Worm (Caenorhabditis elegans) whole organism, late embryonic: ENCODE measurements around the gene col-159.
A peak's percentile ranks its signal among the peaks of the same experiment; 100 is the strongest.

Source experiments
- C08G9.2 ChIP-seq: sonication (generic microtip); optimal IDR thresholded peaks from 2 replicates; lab custom pipeline; 2016; ENCODE audit warnings: mild to moderate bottlenecking, missing genetic modification characterization, moderate library complexity, missing compliant biosample characterization
- C38D4.7 ChIP-seq: fragments of 200-800 bp; sonication (Bioruptor generic); optimal IDR thresholded peaks from 2 replicates; lab custom pipeline; 2018; ENCODE audit warnings: mild to moderate bottlenecking, missing genetic modification characterization, moderate library complexity, missing compliant biosample characterization
- K02D7.2 ChIP-seq: sonication (generic microtip); optimal IDR thresholded peaks from 2 replicates; lab custom pipeline; 2017; ENCODE audit warnings: mild to moderate bottlenecking, missing genetic modification characterization, missing compliant biosample characterization
- K09A11.1 ChIP-seq: sonication (generic microtip); optimal IDR thresholded peaks from 2 replicates; lab custom pipeline; 2017; ENCODE audit warnings: antibody characterized with exemption, mild to moderate bottlenecking, missing genetic modification characterization, missing compliant biosample characterization; ENCODE audit not compliant: insufficient read depth
- T23F11.4 ChIP-seq: fragments of 200-800 bp; sonication (Bioruptor generic); optimal IDR thresholded peaks from 2 replicates; lab custom pipeline; 2018; ENCODE audit warnings: mild to moderate bottlenecking, missing genetic modification characterization, missing compliant biosample characterization
- ahr-1 ChIP-seq: sonication (generic microtip); optimal IDR thresholded peaks from 2 replicates; lab custom pipeline; 2016; ENCODE audit warnings: missing genetic modification characterization, missing compliant biosample characterization
- ceh-14 ChIP-seq: sonication (generic microtip); optimal IDR thresholded peaks from 2 replicates; lab custom pipeline; 2016; ENCODE audit warnings: missing genotype, missing genetic modification characterization, missing compliant biosample characterization
- ceh-18 ChIP-seq: sonication (generic microtip); optimal IDR thresholded peaks from 2 replicates; lab custom pipeline; 2016; ENCODE audit warnings: missing genetic modification characterization, missing compliant biosample characterization
- ceh-2 ChIP-seq: sonication (generic microtip); optimal IDR thresholded peaks from 2 replicates; lab custom pipeline; 2016; ENCODE audit warnings: missing genotype, missing genetic modification characterization, missing compliant biosample characterization
- ceh-22 ChIP-seq: sonication (generic microtip); optimal IDR thresholded peaks from 2 replicates; lab custom pipeline; 2017; ENCODE audit warnings: missing biosample characterization, missing genetic modification characterization
- ceh-24 ChIP-seq: sonication (generic microtip); optimal IDR thresholded peaks from 2 replicates; lab custom pipeline; 2016; ENCODE audit warnings: mild to moderate bottlenecking, missing genetic modification characterization, missing compliant biosample characterization
- ceh-30 ChIP-seq: fragments of 150-350 bp; optimal IDR thresholded peaks from 2 replicates; lab custom pipeline; 2014; ENCODE audit warnings: missing biosample characterization, missing genetic modification characterization
- ceh-34 ChIP-seq: sonication (generic microtip); optimal IDR thresholded peaks from 2 replicates; lab custom pipeline; 2016; ENCODE audit warnings: mild to moderate bottlenecking, missing genetic modification characterization, missing compliant biosample characterization
- ceh-45 ChIP-seq: fragments of 200-800 bp; sonication (Bioruptor generic); IDR thresholded peaks from 2 replicates; pipeline ENCODE4 v1.3.6; 2022; ENCODE audit warnings: missing genetic modification reagents, missing genetic modification characterization, missing compliant biosample characterization
- che-1 ChIP-seq: sonication (generic microtip); optimal IDR thresholded peaks from 2 replicates; lab custom pipeline; 2016; ENCODE audit warnings: mild to moderate bottlenecking, missing genetic modification characterization, missing compliant biosample characterization
- dmd-4 ChIP-seq: sonication (generic microtip); optimal IDR thresholded peaks from 2 replicates; lab custom pipeline; 2016; ENCODE audit warnings: borderline replicate concordance, missing genetic modification characterization, missing compliant biosample characterization
- dve-1 ChIP-seq: sonication (generic microtip); optimal IDR thresholded peaks from 2 replicates; lab custom pipeline; 2017; ENCODE audit warnings: antibody characterized with exemption, mild to moderate bottlenecking, missing genetic modification characterization, missing compliant biosample characterization
- elt-2 ChIP-seq: sonication (generic microtip); optimal IDR thresholded peaks from 2 replicates; lab custom pipeline; 2016; ENCODE audit warnings: missing genetic modification reagents, missing genetic modification characterization, missing compliant biosample characterization
- ets-4 ChIP-seq: sonication (generic microtip); optimal IDR thresholded peaks from 2 replicates; lab custom pipeline; 2016; ENCODE audit warnings: missing genetic modification characterization, missing compliant biosample characterization
- eyg-1 ChIP-seq: sonication (generic microtip); optimal IDR thresholded peaks from 2 replicates; lab custom pipeline; 2016; ENCODE audit warnings: missing genotype, missing genetic modification characterization, missing compliant biosample characterization
- hlh-30 ChIP-seq: sonication (generic microtip); optimal IDR thresholded peaks from 2 replicates; lab custom pipeline; 2017; ENCODE audit warnings: antibody characterized with exemption, missing genetic modification characterization, missing compliant biosample characterization; ENCODE audit not compliant: insufficient read depth
- lim-6 ChIP-seq: sonication (generic microtip); optimal IDR thresholded peaks from 2 replicates; lab custom pipeline; 2016; ENCODE audit warnings: missing genetic modification characterization, missing compliant biosample characterization
- mec-3 ChIP-seq: sonication (generic microtip); optimal IDR thresholded peaks from 2 replicates; lab custom pipeline; 2016; ENCODE audit warnings: borderline replicate concordance, missing genetic modification characterization, missing compliant biosample characterization
- nhr-11 ChIP-seq: fragments of 150-350 bp; optimal IDR thresholded peaks from 2 replicates; lab custom pipeline; 2014; ENCODE audit warnings: missing biosample characterization, missing genetic modification characterization
- nhr-232 ChIP-seq: sonication (generic microtip); optimal IDR thresholded peaks from 2 replicates; lab custom pipeline; 2016; ENCODE audit warnings: missing genetic modification characterization, missing compliant biosample characterization
- odd-2 ChIP-seq: sonication (generic microtip); optimal IDR thresholded peaks from 2 replicates; lab custom pipeline; 2017; ENCODE audit warnings: antibody characterized with exemption, mild to moderate bottlenecking, missing genetic modification characterization, missing compliant biosample characterization
- pag-3 ChIP-seq: sonication (generic microtip); optimal IDR thresholded peaks from 2 replicates; lab custom pipeline; 2016; ENCODE audit warnings: missing compliant biosample characterization, missing genetic modification characterization, borderline replicate concordance
- pha-2 ChIP-seq: sonication (generic microtip); optimal IDR thresholded peaks from 2 replicates; lab custom pipeline; 2017; ENCODE audit warnings: mild to moderate bottlenecking, missing genetic modification characterization, missing compliant biosample characterization
- pqm-1 ChIP-seq: sonication (generic microtip); optimal IDR thresholded peaks from 2 replicates; lab custom pipeline; 2016; ENCODE audit warnings: missing genetic modification characterization, missing compliant biosample characterization
- sdc-2 ChIP-seq: sonication (generic microtip); optimal IDR thresholded peaks from 2 replicates; lab custom pipeline; 2016; ENCODE audit warnings: missing genotype, missing genetic modification characterization, missing compliant biosample characterization
- ttx-3 ChIP-seq: sonication (generic microtip); optimal IDR thresholded peaks from 2 replicates; lab custom pipeline; 2016; ENCODE audit warnings: missing genetic modification reagents, missing genetic modification characterization, missing compliant biosample characterization
- unc-55 ChIP-seq: sonication (generic microtip); optimal IDR thresholded peaks from 2 replicates; lab custom pipeline; 2017; ENCODE audit warnings: missing biosample characterization, missing genetic modification reagents, missing genetic modification characterization
- unc-86 ChIP-seq: sonication (generic microtip); optimal IDR thresholded peaks from 2 replicates; lab custom pipeline; 2016; ENCODE audit warnings: missing genetic modification characterization, missing compliant biosample characterization

Gene col-159

DNA sequence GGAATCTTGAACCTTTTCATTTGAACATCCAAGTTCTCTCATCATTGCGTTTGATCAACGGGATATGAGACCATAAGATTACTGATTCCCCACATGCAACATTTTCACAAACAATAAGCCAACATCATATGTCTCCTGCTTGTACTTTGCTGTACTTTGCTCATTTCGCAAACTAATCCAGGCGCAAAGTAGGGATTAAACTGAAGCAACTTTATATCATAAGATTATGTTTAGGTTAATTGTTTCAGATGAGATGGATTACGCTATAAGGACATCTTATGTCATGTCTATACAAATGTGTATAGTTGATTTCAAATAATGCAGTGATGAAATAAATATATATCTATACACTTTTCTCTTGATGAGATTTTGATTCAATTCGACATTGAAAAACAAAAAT lies 27.6 kb upstream of the col-159 start:
- no peak for TF ChIP-seq odd-2
- TF ChIP-seq lim-6 (tag; lab: Kevin White, UChicago) = no peak
- no peak for TF ChIP-seq dve-1
- TF ChIP-seq C08G9.2 = no peak
- TF ChIP-seq mec-3 (tag; lab: Kevin White, UChicago) = no peak
- no peak for TF ChIP-seq T23F11.4 (GFP tag; lab: Kevin White, UChicago)
- no peak for TF ChIP-seq ceh-14
- TF ChIP-seq hlh-30 = no peak
- no peak for TF ChIP-seq ceh-18 (tag; lab: Kevin White, UChicago)
- no peak for TF ChIP-seq ceh-30 (tag; lab: Kevin White, UChicago)
- no peak for TF ChIP-seq K09A11.1
- TF ChIP-seq ceh-34 = no peak
- no peak for TF ChIP-seq pag-3 (tag; lab: Kevin White, UChicago)

DNA sequence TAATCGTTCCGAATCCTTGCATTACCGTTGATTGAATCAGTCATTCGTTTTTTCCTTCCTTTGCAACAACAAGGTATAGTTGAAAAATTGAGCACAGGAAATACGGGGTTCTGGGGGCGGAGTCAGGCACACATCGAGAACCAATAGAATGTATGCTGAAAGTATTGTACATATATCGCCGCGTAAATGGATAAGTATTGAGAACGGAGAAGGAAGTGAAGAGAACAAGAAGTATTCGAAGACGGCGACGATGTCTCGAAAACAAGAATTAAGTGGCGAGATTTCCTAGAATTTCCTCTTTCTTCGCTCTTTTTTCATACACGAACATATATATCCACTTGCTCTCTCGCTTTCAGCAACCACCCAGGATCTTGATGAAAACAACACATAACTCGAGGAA lies 19.1 kb upstream of the col-159 start:
- no peak for TF ChIP-seq pha-2 (tag; lab: Kevin White, UChicago)
- TF ChIP-seq ttx-3 (tag; lab: Kevin White, UChicago) = no peak
- no peak for TF ChIP-seq ahr-1
- no peak for TF ChIP-seq unc-55 (GFP tag; lab: Kevin White, UChicago)
- no peak for TF ChIP-seq ceh-45 (GFP tag; lab: Robert Waterston, UW)
- no peak for TF ChIP-seq C38D4.7 (GFP tag; lab: Kevin White, UChicago)
- TF ChIP-seq T23F11.4 (GFP tag; lab: Kevin White, UChicago) = no peak
- TF ChIP-seq hlh-30 = no peak
- TF ChIP-seq sdc-2 (tag; lab: Kevin White, UChicago) = no peak
- TF ChIP-seq dmd-4 (tag; lab: Kevin White, UChicago) = no peak
- TF ChIP-seq ceh-2 (tag; lab: Kevin White, UChicago) = no peak
- TF ChIP-seq ets-4 (tag; lab: Kevin White, UChicago) = no peak

DNA sequence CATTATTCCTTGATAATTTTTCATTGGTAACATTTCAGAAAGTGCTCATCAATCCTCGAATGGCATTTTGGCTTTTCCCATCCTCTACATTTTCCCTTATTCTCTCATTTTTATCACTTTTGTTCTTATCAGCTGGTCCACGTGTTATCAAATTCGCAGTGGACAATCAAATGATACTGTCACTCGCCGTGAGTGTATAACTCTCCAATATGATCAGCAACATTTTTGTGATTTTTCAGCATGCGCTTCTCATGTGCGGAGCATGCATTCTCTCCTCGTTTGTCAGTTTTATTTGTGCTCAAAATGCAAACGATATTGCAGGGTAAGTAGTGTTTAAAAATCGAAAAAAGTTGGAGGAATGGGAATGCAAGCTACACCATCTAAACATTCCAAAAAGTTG lies 10.6 kb upstream of the col-159 start:
- TF ChIP-seq elt-2 (tag; lab: Kevin White, UChicago) (peak; percentile 94), pqm-1 (peak; percentile 42), ceh-24 (tag; lab: Kevin White, UChicago) (no peak)

DNA sequence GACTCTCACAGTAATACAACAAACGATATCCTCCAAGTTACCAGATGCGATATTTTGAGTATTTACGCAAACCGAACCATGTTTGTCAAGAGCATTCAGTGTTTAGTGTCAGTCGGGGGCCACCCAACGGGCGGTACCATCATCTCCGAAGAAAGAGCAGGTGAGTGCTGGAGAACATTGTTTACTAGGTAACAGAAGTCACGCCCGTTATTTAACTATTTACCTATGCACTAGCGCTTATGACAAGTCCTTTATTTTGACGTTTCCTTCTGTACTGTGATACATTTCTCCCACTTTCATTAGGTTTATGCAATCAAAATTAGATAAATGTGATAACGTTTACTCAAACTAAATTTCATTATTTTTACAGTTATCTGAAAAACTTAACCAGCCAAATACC lies 7.6 kb upstream of the col-159 start, which contains the start of gene F57B1.6:
TSS of gene F57B1.6 (plus strand) at position 79 of the 400 bp plus-strand sequence.
- no peak for TF ChIP-seq ets-4 (tag; lab: Kevin White, UChicago)
- TF ChIP-seq K02D7.2 (tag; lab: Kevin White, UChicago) = no peak
- no peak for TF ChIP-seq hlh-30
- no peak for TF ChIP-seq unc-86 (tag; lab: Kevin White, UChicago)
- TF ChIP-seq elt-2 (tag; lab: Kevin White, UChicago) = no peak
- no peak for TF ChIP-seq nhr-232 (tag; lab: Kevin White, UChicago)
- no peak for TF ChIP-seq che-1 (tag; lab: Kevin White, UChicago)
- no peak for TF ChIP-seq eyg-1 (tag; lab: Kevin White, UChicago)
- TF ChIP-seq ceh-22 (tag; lab: Kevin White, UChicago) = no peak

DNA sequence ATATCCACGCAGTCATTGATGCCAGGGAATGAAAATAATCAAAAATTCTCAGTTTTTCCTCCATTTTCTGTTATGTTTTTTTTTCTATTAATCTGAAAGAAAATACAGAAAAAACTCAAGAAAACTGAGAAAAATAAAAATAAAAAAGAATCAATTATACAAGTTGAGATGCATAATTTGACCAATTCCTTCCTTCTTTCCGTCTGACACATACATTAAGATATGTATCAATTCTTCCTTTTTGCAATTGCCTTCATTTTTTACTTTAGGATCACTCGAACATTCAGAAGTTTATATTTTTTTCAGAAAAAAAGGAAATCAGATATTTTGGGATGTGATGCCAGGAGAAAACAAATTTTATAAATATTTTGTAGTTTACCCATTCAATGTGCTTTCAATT lies 5.4 kb upstream of the col-159 start, which contains the start of gene F57B1.5:
TSS of gene F57B1.5 (plus strand) at position 301 of the 400 bp plus-strand sequence.
- no peak for TF ChIP-seq ceh-24 (tag; lab: Kevin White, UChicago)

DNA sequence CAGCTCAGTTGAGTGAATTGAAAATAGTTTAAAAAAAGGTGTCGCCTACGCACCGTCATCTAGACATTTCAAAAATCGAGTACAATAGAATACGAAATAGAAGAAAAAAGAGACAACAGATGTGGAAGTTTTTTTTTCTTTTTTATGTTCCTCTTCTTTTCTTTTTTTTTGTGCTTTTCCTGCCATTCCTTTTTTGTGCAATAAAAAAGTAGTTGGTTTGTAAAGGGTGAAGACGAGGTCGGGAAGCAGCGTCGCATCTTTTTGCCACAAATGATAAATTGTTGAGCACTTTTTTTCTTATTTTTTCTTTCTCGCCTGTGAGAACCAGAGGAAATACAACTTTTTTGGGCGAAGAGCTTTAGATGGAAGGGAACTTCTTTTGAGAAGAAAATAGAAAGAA lies 4.5 kb upstream of the col-159 start:
- TF ChIP-seq nhr-11 = no peak
- TF ChIP-seq, all 69 proteins: peak for 0
